Fruit fly (Drosophila melanogaster) S2 (cell line): ENCODE results near the gene CG14312.
A peak's percentile ranks its signal among the peaks of the same experiment; 100 is the strongest.

ENCODE experiments used
- CG8478 ChIP-seq: fragments of >200 bp; optimal IDR thresholded peaks from 2 replicates; lab custom pipeline; 2018
- CTCF ChIP-seq, 2 experiments: fragments of >200 bp; optimal IDR thresholded peaks; 2 replicates each; lab custom pipeline; 2018

DNA sequence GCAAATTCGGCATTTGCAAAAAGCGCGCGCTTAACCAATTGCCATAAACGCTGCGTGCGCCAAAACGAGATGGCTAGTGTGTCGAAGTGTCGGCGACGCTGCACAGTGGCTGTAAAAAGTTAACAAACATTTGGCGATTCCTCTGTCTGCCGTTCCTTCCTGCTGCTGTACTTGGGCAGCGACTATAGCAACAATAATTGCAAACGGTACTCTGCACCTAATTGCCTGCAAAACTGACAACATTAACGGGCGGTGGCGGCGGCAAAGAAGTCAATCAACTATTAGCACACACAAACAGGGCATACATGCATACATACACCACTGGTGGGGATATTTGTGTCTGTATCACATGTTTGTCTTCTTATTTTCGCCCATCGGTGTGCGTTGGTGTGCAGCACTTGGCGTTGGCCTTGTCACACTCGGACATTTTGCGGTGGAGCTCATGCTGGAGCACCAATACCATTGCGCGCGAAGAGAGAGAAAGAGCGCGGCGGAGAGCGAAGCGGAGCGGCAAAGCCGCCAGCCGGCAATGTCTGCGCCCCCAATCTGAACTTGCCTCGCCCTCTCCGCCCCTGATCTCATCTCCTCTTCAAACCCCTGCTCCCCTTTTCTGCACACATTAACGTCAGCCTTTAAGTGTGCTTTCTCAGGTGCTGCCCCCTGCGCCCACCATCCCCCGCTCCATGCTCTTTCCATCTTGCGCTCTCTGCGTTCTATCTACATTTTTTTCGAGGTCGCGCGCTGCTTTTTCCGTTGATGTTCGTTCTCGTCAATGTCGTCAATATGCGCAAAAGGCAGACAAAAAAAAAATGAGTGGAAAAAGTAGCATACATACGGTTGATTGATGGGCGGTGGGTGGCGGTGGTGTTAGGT is 38.9 kb downstream of the CG14312 start:
- no peak for TF ChIP-seq CTCF (optimal IDR thresholded peaks at IDR 0.05; lab: Kevin White, UChicago)
- peak; percentile 33 for TF ChIP-seq CG8478
